Fruit fly (Drosophila melanogaster): ENCODE data around the gene CG4199.

dm6 chrX:2048778-2049686, 24.3 kb downstream of the CG4199 start:
- TF ChIP-seq psq (optimal IDR thresholded peaks at IDR 0.05) (no peak), usp (GFP tag; optimal IDR thresholded peaks at IDR 0.05) (no peak), CG8478 (optimal IDR thresholded peaks at IDR 0.05) (no peak), EcR (GFP tag; optimal IDR thresholded peaks at IDR 0.05) (no peak), pan (optimal IDR thresholded peaks at IDR 0.05) (no peak), Dll (optimal IDR thresholded peaks at IDR 0.05) (no peak)

Data from whole organism.